Fruit fly (Drosophila melanogaster) whole organism, prepupa: ENCODE results near the gene Elovl7.
A peak's percentile ranks its signal among the peaks of the same experiment; 100 is the strongest.

ENCODE experiments used
- CG10631 ChIP-seq: fragments of 200-800 bp; sonication (Bioruptor generic); optimal IDR thresholded peaks from 2 replicates; lab custom pipeline; 2016; ENCODE audit warnings: missing biosample characterization, missing genetic modification characterization
- CG10669 ChIP-seq: fragments of 200-800 bp; sonication (Bioruptor generic); optimal IDR thresholded peaks from 3 replicates; lab custom pipeline; 2018; ENCODE audit warnings: missing biosample characterization, mild to moderate bottlenecking, missing genetic modification characterization, moderate library complexity
- CG11902 ChIP-seq: fragments of 200-800 bp; sonication (Bioruptor generic); optimal IDR thresholded peaks from 3 replicates; lab custom pipeline; 2016; ENCODE audit warnings: missing biosample characterization, missing genetic modification characterization
- CG1621 ChIP-seq: fragments of 200-800 bp; sonication (Bioruptor generic); optimal IDR thresholded peaks from 3 replicates; lab custom pipeline; 2018; ENCODE audit warnings: missing biosample characterization, mild to moderate bottlenecking, missing genetic modification characterization
- CG16779 ChIP-seq: fragments of 200-800 bp; sonication (Bioruptor generic); optimal IDR thresholded peaks from 3 replicates; lab custom pipeline; 2017; ENCODE audit warnings: missing biosample characterization, mild to moderate bottlenecking, missing genetic modification characterization
- CG31627 ChIP-seq: fragments of 200-800 bp; sonication (Bioruptor generic); optimal IDR thresholded peaks from 3 replicates; lab custom pipeline; 2016; ENCODE audit warnings: missing biosample characterization, missing genetic modification characterization
- CG3919 ChIP-seq: fragments of 200-800 bp; sonication (Bioruptor generic); optimal IDR thresholded peaks from 3 replicates; lab custom pipeline; 2016; ENCODE audit warnings: missing biosample characterization, missing genetic modification characterization
- CG4318 ChIP-seq: fragments of 200-800 bp; sonication (Bioruptor generic); optimal IDR thresholded peaks from 3 replicates; lab custom pipeline; 2017; ENCODE audit warnings: missing biosample characterization, mild to moderate bottlenecking, missing genetic modification characterization
- CG6163 ChIP-seq: fragments of 200-800 bp; sonication (Bioruptor generic); IDR thresholded peaks from 3 replicates; pipeline ENCODE4 v1.3.6; 2022; ENCODE audit warnings: missing biosample characterization, missing genetic modification characterization
- CG6276 ChIP-seq: fragments of 200-800 bp; sonication (Bioruptor generic); optimal IDR thresholded peaks from 2 replicates; lab custom pipeline; 2017; ENCODE audit warnings: missing biosample characterization, mild to moderate bottlenecking, missing genetic modification characterization
- CG6854 ChIP-seq: fragments of 200-800 bp; sonication (Bioruptor generic); optimal IDR thresholded peaks from 2 replicates; lab custom pipeline; 2017; ENCODE audit warnings: missing biosample characterization, mild to moderate bottlenecking, missing genetic modification characterization
- CG7368 ChIP-seq: fragments of 200-800 bp; sonication (Bioruptor generic); optimal IDR thresholded peaks from 3 replicates; lab custom pipeline; 2016; ENCODE audit warnings: missing biosample characterization, missing genetic modification characterization
- CG8119 ChIP-seq: fragments of 200-800 bp; sonication (Bioruptor generic); IDR thresholded peaks from 3 replicates; pipeline ENCODE4 v1.3.6; 2022; ENCODE audit warnings: missing biosample characterization, missing genetic modification characterization
- CG8632 ChIP-seq: fragments of 200-800 bp; sonication (Bioruptor generic); optimal IDR thresholded peaks from 3 replicates; lab custom pipeline; 2016; ENCODE audit warnings: missing biosample characterization, missing genetic modification characterization
- CG9139 ChIP-seq: fragments of 200-800 bp; sonication (Bioruptor generic); optimal IDR thresholded peaks from 3 replicates; lab custom pipeline; 2017; ENCODE audit warnings: missing biosample characterization, mild to moderate bottlenecking, missing genetic modification characterization
- Eip75B ChIP-seq: fragments of 200-800 bp; sonication (Bioruptor generic); optimal IDR thresholded peaks from 3 replicates; lab custom pipeline; 2016; ENCODE audit warnings: missing biosample characterization, missing genetic modification characterization
- Eip78C ChIP-seq: fragments of 200-800 bp; sonication (Bioruptor generic); peaks from one replicate; lab custom pipeline; 2016; ENCODE audit warnings: missing biosample characterization, missing genetic modification characterization
- Eip93F ChIP-seq: fragments of 200-800 bp; sonication (Bioruptor generic); optimal IDR thresholded peaks from 2 replicates; lab custom pipeline; 2016; ENCODE audit warnings: missing biosample characterization, mild to moderate bottlenecking, missing genetic modification characterization
- Hr38 ChIP-seq: sonication (Bioruptor generic); optimal IDR thresholded peaks from 2 replicates; lab custom pipeline; 2016; ENCODE audit warnings: missing biosample characterization, missing genetic modification characterization
- Lpt ChIP-seq: fragments of 200-800 bp; sonication (Bioruptor generic); optimal IDR thresholded peaks from 3 replicates; lab custom pipeline; 2016; ENCODE audit warnings: missing biosample characterization, missing genetic modification characterization
- Met ChIP-seq: fragments of 200-800 bp; sonication (Bioruptor generic); optimal IDR thresholded peaks from 3 replicates; lab custom pipeline; 2016; ENCODE audit warnings: missing biosample characterization, missing genetic modification characterization
- Smox ChIP-seq: fragments of 200-800 bp; sonication (Bioruptor generic); optimal IDR thresholded peaks from 3 replicates; lab custom pipeline; 2016; ENCODE audit warnings: missing biosample characterization, missing genetic modification characterization
- Sox14 ChIP-seq: fragments of 200-800 bp; sonication (Bioruptor generic); optimal IDR thresholded peaks from 3 replicates; lab custom pipeline; 2016; ENCODE audit warnings: missing biosample characterization, missing genetic modification characterization
- Sox15 ChIP-seq: fragments of 200-800 bp; sonication (Bioruptor generic); optimal IDR thresholded peaks from 3 replicates; lab custom pipeline; 2016; ENCODE audit warnings: missing biosample characterization, missing genetic modification characterization
- achi ChIP-seq: fragments of 200-800 bp; sonication (Bioruptor generic); optimal IDR thresholded peaks from 3 replicates; lab custom pipeline; 2016; ENCODE audit warnings: missing biosample characterization, missing genetic modification characterization
- acj6 ChIP-seq: fragments of 200-800 bp; sonication (Bioruptor generic); optimal IDR thresholded peaks from 3 replicates; lab custom pipeline; 2016; ENCODE audit warnings: missing biosample characterization, missing genetic modification characterization
- cyc ChIP-seq: fragments of 200-800 bp; sonication (Bioruptor generic); optimal IDR thresholded peaks from 3 replicates; lab custom pipeline; 2016; ENCODE audit warnings: missing biosample characterization, missing genetic modification characterization
- dac ChIP-seq: fragments of 200-800 bp; sonication (Bioruptor generic); optimal IDR thresholded peaks from 2 replicates; lab custom pipeline; 2017; ENCODE audit warnings: missing biosample characterization, mild to moderate bottlenecking, missing genetic modification characterization
- dsx ChIP-seq: fragments of 200-800 bp; optimal IDR thresholded peaks from 3 replicates; lab custom pipeline; 2019; ENCODE audit warnings: missing biosample characterization, mild to moderate bottlenecking, missing genetic modification characterization, moderate library complexity; ENCODE audit not compliant: poor library complexity, severe bottlenecking
- eg ChIP-seq: fragments of 200-800 bp; sonication (Bioruptor generic); IDR thresholded peaks from 3 replicates; pipeline ENCODE4 v1.3.6; 2022; ENCODE audit warnings: missing biosample characterization, missing genetic modification characterization
- esn ChIP-seq: fragments of 200-800 bp; sonication (Bioruptor generic); optimal IDR thresholded peaks from 2 replicates; lab custom pipeline; 2016; ENCODE audit warnings: missing biosample characterization, mild to moderate bottlenecking, missing genetic modification characterization, moderate library complexity
- fd59A ChIP-seq: fragments of 200-800 bp; sonication (Bioruptor generic); optimal IDR thresholded peaks from 2 replicates; lab custom pipeline; 2017; ENCODE audit warnings: missing biosample characterization, mild to moderate bottlenecking, missing genetic modification characterization, missing genetic modification reagents
- lz ChIP-seq: fragments of 200-800 bp; sonication (Bioruptor generic); optimal IDR thresholded peaks from 3 replicates; lab custom pipeline; 2016; ENCODE audit warnings: missing biosample characterization, missing genetic modification characterization
- pdm3 ChIP-seq: fragments of 200-800 bp; sonication (Bioruptor generic); optimal IDR thresholded peaks from 3 replicates; lab custom pipeline; 2016; ENCODE audit warnings: missing biosample characterization, missing genetic modification characterization
- salr ChIP-seq, 2 experiments: fragments of 200-800 bp; sonication (Bioruptor generic); optimal IDR thresholded peaks; 3 replicates each; lab custom pipeline; 2016 to 2018; ENCODE audit warnings: missing biosample characterization in 2 of 2, missing genetic modification characterization in 2 of 2, mild to moderate bottlenecking in 1 of 2
- spab ChIP-seq: fragments of 200-800 bp; sonication (Bioruptor generic); optimal IDR thresholded peaks from 2 replicates; lab custom pipeline; 2017; ENCODE audit warnings: missing biosample characterization, mild to moderate bottlenecking, missing genetic modification characterization, missing genetic modification reagents
- ss ChIP-seq, 2 experiments: fragments of 200-800 bp; sonication (Bioruptor generic); optimal IDR thresholded peaks; 2 replicates in 1 of 2; 3 replicates in 1 of 2; lab custom pipeline; 2017 to 2018; ENCODE audit warnings: mild to moderate bottlenecking in 2 of 2, missing biosample characterization in 2 of 2, missing genetic modification characterization in 2 of 2, moderate library complexity in 1 of 2
- vri ChIP-seq: fragments of 200-800 bp; sonication (Bioruptor generic); optimal IDR thresholded peaks from 3 replicates; lab custom pipeline; 2016; ENCODE audit warnings: missing biosample characterization, mild to moderate bottlenecking, missing genetic modification characterization

Gene Elovl7

dm6 chr3R:7944699-7945349, 50.8 kb downstream of the Elovl7 start (continued):
- no peak for TF ChIP-seq CG4318 (GFP tag; lab: Kevin White, UChicago)
- no peak for TF ChIP-seq Lpt (GFP tag; lab: Kevin White, UChicago)
- TF ChIP-seq CG9139 (GFP tag; lab: Kevin White, UChicago), result no peak
- TF ChIP-seq ss (GFP tag; optimal IDR thresholded peaks at IDR 0.05; lab: Kevin White, UChicago), result no peak
- TF ChIP-seq CG8119 (GFP tag; lab: Robert Waterston, UW), result 0 out of 3 replicates have a peak, but pooled peaks have one; percentile 25
- no peak for TF ChIP-seq spab (GFP tag; lab: Kevin White, UChicago)
- no peak for TF ChIP-seq CG11902 (GFP tag; lab: Kevin White, UChicago)
- TF ChIP-seq CG6854, result no peak
- TF ChIP-seq pdm3 (GFP tag; lab: Kevin White, UChicago), result peak; percentile 31
- no peak for TF ChIP-seq fd59A (GFP tag; lab: Kevin White, UChicago)
- TF ChIP-seq Met (GFP tag; lab: Kevin White, UChicago), result peak; percentile 26
- no peak for TF ChIP-seq CG8632 (GFP tag; lab: Kevin White, UChicago)
- peak; percentile 18 for TF ChIP-seq lz (GFP tag; lab: Kevin White, UChicago)
- peak; percentile 4 for TF ChIP-seq Sox14
- peak; percentile 34 for TF ChIP-seq esn (GFP tag; lab: Kevin White, UChicago)
- TF ChIP-seq vri, result no peak
- TF ChIP-seq CG1621, result no peak
- TF ChIP-seq CG31627 (GFP tag; lab: Kevin White, UChicago), result peak; percentile 12
- no peak for TF ChIP-seq Eip75B (GFP tag; lab: Kevin White, UChicago)
- TF ChIP-seq Eip78C (GFP tag; lab: Kevin White, UChicago), result peak; percentile 70
- peak; percentile 19 for TF ChIP-seq achi (GFP tag; lab: Kevin White, UChicago)
- peak; percentile 9 for TF ChIP-seq CG10669
- TF ChIP-seq Smox (GFP tag; lab: Kevin White, UChicago), result no peak
- no peak for TF ChIP-seq eg (GFP tag; lab: Robert Waterston, UW)
- TF ChIP-seq CG7368 (GFP tag; lab: Kevin White, UChicago), result no peak
- TF ChIP-seq Eip93F (GFP tag; lab: Kevin White, UChicago), result no peak
- TF ChIP-seq salr (GFP tag; optimal IDR thresholded peaks at IDR 0.05; lab: Kevin White, UChicago), result peak in 1 of 2 experiments; percentile 21
- TF ChIP-seq CG3919 (GFP tag; lab: Kevin White, UChicago), result peak; percentile 26
- TF ChIP-seq dac (GFP tag; lab: Kevin White, UChicago), result no peak
- TF ChIP-seq CG6163 (GFP tag; lab: Robert Waterston, UW), result no peak
- TF ChIP-seq CG16779, result no peak
- TF ChIP-seq acj6 (GFP tag; lab: Kevin White, UChicago), result no peak

dm6 chr3R:7936786-7937363, 58.8 kb downstream of the Elovl7 start:
- TF ChIP-seq CG10631 (no peak), ss (GFP tag; optimal IDR thresholded peaks at IDR 0.05; lab: Kevin White, UChicago) (peak in 1 of 2 experiments; percentile 96), Sox14 (no peak), cyc (GFP tag; lab: Kevin White, UChicago) (no peak), CG3919 (GFP tag; lab: Kevin White, UChicago) (peak; percentile 65), CG1621 (no peak), dsx (GFP tag; lab: Kevin White, UChicago) (peak; percentile 87), Hr38 (GFP tag; lab: Kevin White, UChicago) (no peak), Sox15 (GFP tag; lab: Kevin White, UChicago) (no peak), CG6276 (GFP tag; lab: Kevin White, UChicago) (no peak), vri (no peak), pdm3 (GFP tag; lab: Kevin White, UChicago) (no peak), CG7368 (GFP tag; lab: Kevin White, UChicago) (no peak), Eip93F (GFP tag; lab: Kevin White, UChicago) (no peak), lz (GFP tag; lab: Kevin White, UChicago) (no peak)
